Worm (Caenorhabditis elegans) whole organism, early embryonic: ENCODE data around the gene trpp-12.

Experiments
- B0310.2 ChIP-seq: sonication (generic microtip); optimal IDR thresholded peaks from 2 replicates; lab custom pipeline; 2016; ENCODE audit warnings: mild to moderate bottlenecking, missing genetic modification characterization, missing compliant biosample characterization
- F13C5.2 ChIP-seq: sonication (generic microtip); optimal IDR thresholded peaks from 2 replicates; lab custom pipeline; 2017; ENCODE audit warnings: mild to moderate bottlenecking, missing genetic modification characterization, inconsistent platforms, missing compliant biosample characterization
- aly-1 ChIP-seq: sonication (generic microtip); optimal IDR thresholded peaks from 2 replicates; lab custom pipeline; 2016; ENCODE audit warnings: missing genetic modification characterization, missing compliant biosample characterization
- ama-1 ChIP-seq: fragments of 150-350 bp; optimal IDR thresholded peaks from 2 replicates; lab custom pipeline; 2014
- ceh-13 ChIP-seq: fragments of 200-800 bp; sonication (Bioruptor generic); optimal IDR thresholded peaks from 2 replicates; lab custom pipeline; 2018; ENCODE audit warnings: mild to moderate bottlenecking, missing genetic modification characterization, missing compliant biosample characterization
- ceh-36 ChIP-seq: sonication (generic microtip); optimal IDR thresholded peaks from 2 replicates; lab custom pipeline; 2016; ENCODE audit warnings: missing genetic modification characterization, inconsistent platforms, missing compliant biosample characterization
- ets-7 ChIP-seq: sonication (generic microtip); optimal IDR thresholded peaks from 2 replicates; lab custom pipeline; 2016; ENCODE audit warnings: missing genotype, missing genetic modification characterization, missing compliant biosample characterization
- flt-1 ChIP-seq: fragments of 200-800 bp; sonication (Bioruptor generic); IDR thresholded peaks from 2 replicates; pipeline ENCODE4 v1.3.6; 2022; ENCODE audit warnings: missing genetic modification characterization, missing compliant biosample characterization
- hmbx-1 ChIP-seq: sonication (generic microtip); optimal IDR thresholded peaks from 2 replicates; lab custom pipeline; 2016; ENCODE audit warnings: mild to moderate bottlenecking, missing genetic modification characterization, missing compliant biosample characterization
- hmg-4 ChIP-seq: fragments of 200-800 bp; sonication (Bioruptor generic); optimal IDR thresholded peaks from 2 replicates; lab custom pipeline; 2018; ENCODE audit warnings: mild to moderate bottlenecking, missing genetic modification characterization, missing compliant biosample characterization
- hnd-1 ChIP-seq: sonication (generic microtip); optimal IDR thresholded peaks from 2 replicates; lab custom pipeline; 2016; ENCODE audit warnings: missing genetic modification characterization, missing compliant biosample characterization
- pes-1 ChIP-seq: fragments of 200-800 bp; sonication (Bioruptor generic); IDR thresholded peaks from 2 replicates; pipeline ENCODE4 v1.3.6; 2022; ENCODE audit warnings: missing genetic modification reagents, missing genetic modification characterization, missing compliant biosample characterization
- scrt-1 ChIP-seq: fragments of 200-800 bp; sonication (Bioruptor generic); IDR thresholded peaks from 2 replicates; pipeline ENCODE4 v1.3.6; 2022; ENCODE audit warnings: missing genetic modification characterization, missing compliant biosample characterization
- sea-1 ChIP-seq: fragments of 200-800 bp; sonication (Bioruptor generic); conservative IDR thresholded peaks from 2 replicates; pipeline ENCODE4 v1.3.6; 2022; ENCODE audit warnings: missing genetic modification characterization, missing compliant biosample characterization
- tbx-11 ChIP-seq: fragments of 200-800 bp; sonication (Bioruptor generic); IDR thresholded peaks from 2 replicates; pipeline ENCODE4 v1.3.6; 2022; ENCODE audit warnings: missing genetic modification characterization, missing compliant biosample characterization
- tbx-37 ChIP-seq: fragments of 200-800 bp; sonication (Bioruptor generic); conservative IDR thresholded peaks from 2 replicates; pipeline ENCODE4 v1.3.6; 2022; ENCODE audit warnings: missing genetic modification reagents, missing genetic modification characterization, missing compliant biosample characterization
- tra-4 ChIP-seq: sonication (generic microtip); optimal IDR thresholded peaks from 2 replicates; lab custom pipeline; 2017; ENCODE audit warnings: missing genetic modification characterization, missing compliant biosample characterization

Gene trpp-12

DNA sequence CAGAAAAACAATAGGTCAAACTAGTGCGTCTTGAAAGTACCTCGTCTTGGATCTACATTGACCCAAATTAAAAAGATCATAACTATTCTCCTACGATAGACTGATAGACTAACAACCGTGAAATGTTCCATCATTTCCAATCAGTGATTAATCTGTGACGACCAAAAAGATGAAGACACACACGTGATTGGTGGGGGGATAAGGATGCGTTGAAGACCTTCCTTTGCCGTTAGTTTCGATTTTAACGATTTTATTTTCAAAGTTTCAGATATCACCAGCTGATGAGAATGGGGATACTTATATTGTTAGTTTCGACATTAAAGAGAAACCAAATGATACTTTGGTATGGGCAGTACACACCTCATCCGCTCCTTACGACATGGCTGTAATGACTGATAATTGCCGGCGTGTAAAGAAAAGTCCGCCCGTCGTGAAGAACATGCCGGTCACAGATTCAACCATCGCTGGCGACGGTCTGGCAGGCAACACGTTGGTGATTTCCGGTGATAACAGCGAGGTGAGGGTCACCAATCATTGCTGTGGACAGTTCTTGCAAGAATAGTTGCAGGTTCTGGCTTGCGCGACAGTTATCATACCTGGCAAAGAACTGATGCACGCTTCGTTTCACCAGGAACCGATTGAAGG lies 22.4 kb upstream of the trpp-12 start:
- TF ChIP-seq ama-1 (no peak), flt-1 (GFP tag; lab: Robert Waterston, UW) (no peak), aly-1 (no peak), tbx-37 (no peak), scrt-1 (GFP tag; lab: Robert Waterston, UW) (no peak), tbx-11 (no peak)

DNA sequence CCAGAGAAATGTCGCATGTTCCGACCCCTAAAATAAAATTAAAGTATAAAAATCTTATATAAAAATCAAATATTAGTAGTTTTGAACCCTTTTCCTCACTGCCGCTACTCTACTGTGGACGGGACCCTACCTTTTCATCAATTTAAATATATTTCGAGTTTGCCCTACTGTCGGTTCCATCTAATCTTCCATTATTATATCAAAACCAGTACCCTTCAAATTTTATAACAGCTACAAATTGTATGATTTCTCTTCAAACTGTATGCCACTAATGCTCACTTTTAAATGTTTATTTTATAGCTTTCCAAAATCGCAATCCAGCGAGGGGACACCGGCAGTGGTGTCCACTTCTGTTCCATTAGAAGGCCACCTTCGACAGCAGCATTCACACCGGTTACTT lies 14.5 kb upstream of the trpp-12 start, which contains the start of gene C43H6.6:
TSS of gene C43H6.6 (plus strand) at position 301 of the 400 bp plus-strand sequence.
- no peak for TF ChIP-seq ama-1
- no peak for TF ChIP-seq sea-1 (GFP tag; lab: Robert Waterston, UW)
- no peak for TF ChIP-seq pes-1 (GFP tag; lab: Robert Waterston, UW)
- TF ChIP-seq hmbx-1, result no peak
- no peak for TF ChIP-seq tra-4 (tag; lab: Kevin White, UChicago)

DNA sequence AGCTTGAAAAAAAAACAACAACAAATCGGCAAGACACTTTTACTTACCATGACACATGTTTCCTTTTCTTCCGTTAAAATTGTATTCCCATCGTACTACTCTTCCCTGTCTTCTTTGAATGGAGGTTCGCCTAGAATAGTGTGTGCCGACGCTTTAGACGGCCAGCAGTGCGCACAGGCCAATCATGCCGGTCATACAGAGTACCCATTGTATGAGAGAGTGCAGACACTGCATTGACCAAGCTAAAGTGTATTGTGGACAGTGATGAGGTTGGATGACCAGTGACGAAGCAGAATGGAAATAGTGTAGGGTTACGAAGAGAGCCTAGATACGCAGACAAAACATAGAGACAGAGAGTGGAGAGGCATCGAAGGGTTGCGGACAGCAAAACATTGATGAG lies 7.6 kb upstream of the trpp-12 start, which contains the start of gene dhhc-9:
TSS of gene dhhc-9 (minus strand) at position 154 of the 400 bp plus-strand sequence.
- TF ChIP-seq ets-7, result no peak
- no peak for TF ChIP-seq sea-1 (GFP tag; lab: Robert Waterston, UW)
- TF ChIP-seq F13C5.2 (tag; lab: Kevin White, UChicago), result peak; percentile 55
- no peak for TF ChIP-seq B0310.2
- no peak for TF ChIP-seq aly-1
- no peak for TF ChIP-seq ceh-36 (tag; lab: Kevin White, UChicago)
- no peak for TF ChIP-seq flt-1 (GFP tag; lab: Robert Waterston, UW)
- peak; percentile 79 for TF ChIP-seq hmg-4
- no peak for TF ChIP-seq tra-4 (tag; lab: Kevin White, UChicago)
- no peak for TF ChIP-seq tbx-37
- no peak for TF ChIP-seq hnd-1 (tag; lab: Kevin White, UChicago)
- no peak for TF ChIP-seq pes-1 (GFP tag; lab: Robert Waterston, UW)
- TF ChIP-seq ama-1, result no peak
- TF ChIP-seq hmbx-1, result no peak
- TF ChIP-seq ceh-13 (GFP tag; lab: Kevin White, UChicago), result no peak
- TF ChIP-seq tbx-11, result no peak

DNA sequence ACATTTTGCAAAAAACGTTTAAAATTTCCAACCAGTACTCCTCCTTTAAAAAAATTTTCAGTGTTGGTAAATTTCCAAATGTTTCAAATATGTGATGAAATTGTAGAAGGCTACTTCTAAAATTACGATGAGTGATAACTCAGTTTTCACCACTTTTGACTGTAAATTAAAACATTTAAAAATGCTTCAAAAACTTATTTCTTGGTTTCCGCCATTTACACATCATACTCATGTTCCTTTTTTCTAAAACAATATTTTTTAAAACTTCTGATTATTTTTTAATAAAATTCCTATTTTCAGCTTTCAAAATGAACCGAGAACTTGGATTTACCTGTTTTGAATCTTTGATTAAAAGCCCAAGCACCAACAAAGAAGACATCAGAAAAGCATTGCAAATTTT lies 5.8 kb upstream of the trpp-12 start, which contains the start of gene C43H6.4:
TSS of gene C43H6.4 (plus strand) at position 301 of the 400 bp plus-strand sequence.
- no peak for TF ChIP-seq ama-1
- no peak for TF ChIP-seq pes-1 (GFP tag; lab: Robert Waterston, UW)
- no peak for TF ChIP-seq ceh-36 (tag; lab: Kevin White, UChicago)
- TF ChIP-seq tra-4 (tag; lab: Kevin White, UChicago), result no peak
- TF ChIP-seq hmg-4, result no peak
- no peak for TF ChIP-seq F13C5.2 (tag; lab: Kevin White, UChicago)
- TF ChIP-seq sea-1 (GFP tag; lab: Robert Waterston, UW), result no peak
- no peak for TF ChIP-seq tbx-37
- no peak for TF ChIP-seq tbx-11
- no peak for TF ChIP-seq hmbx-1
- no peak for TF ChIP-seq ceh-13 (GFP tag; lab: Kevin White, UChicago)
- TF ChIP-seq hnd-1 (tag; lab: Kevin White, UChicago), result no peak
- TF ChIP-seq scrt-1 (GFP tag; lab: Robert Waterston, UW), result no peak
- TF ChIP-seq aly-1, result no peak
- TF ChIP-seq ets-7, result no peak

DNA sequence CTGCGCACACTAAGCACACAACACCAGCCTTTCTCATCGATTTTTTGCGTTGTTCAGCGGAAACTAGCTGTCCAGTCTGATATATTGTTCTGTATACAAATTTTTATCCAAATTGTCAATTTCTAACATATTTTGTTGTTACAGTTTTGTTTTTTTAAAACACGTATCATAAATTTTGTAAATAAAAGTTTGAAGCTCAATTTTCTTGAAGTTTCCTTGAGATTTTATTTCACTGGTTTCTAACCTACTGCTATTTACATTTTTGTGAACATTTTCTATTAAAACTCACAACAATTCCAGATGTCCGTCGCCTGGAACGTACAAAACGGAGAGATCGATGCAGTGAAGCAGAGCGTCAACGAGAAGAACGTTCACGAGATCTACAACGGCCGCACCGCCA lies 2.3 kb upstream of the trpp-12 start, which contains the start of gene mtpn-1:
TSS of gene mtpn-1 (plus strand) at position 301 of the 400 bp plus-strand sequence.
- no peak for TF ChIP-seq flt-1 (GFP tag; lab: Robert Waterston, UW)
- no peak for TF ChIP-seq tbx-11
- TF ChIP-seq sea-1 (GFP tag; lab: Robert Waterston, UW), result no peak
- TF ChIP-seq ceh-36 (tag; lab: Kevin White, UChicago), result no peak
- no peak for TF ChIP-seq ama-1
- TF ChIP-seq tra-4 (tag; lab: Kevin White, UChicago), result no peak

DNA sequence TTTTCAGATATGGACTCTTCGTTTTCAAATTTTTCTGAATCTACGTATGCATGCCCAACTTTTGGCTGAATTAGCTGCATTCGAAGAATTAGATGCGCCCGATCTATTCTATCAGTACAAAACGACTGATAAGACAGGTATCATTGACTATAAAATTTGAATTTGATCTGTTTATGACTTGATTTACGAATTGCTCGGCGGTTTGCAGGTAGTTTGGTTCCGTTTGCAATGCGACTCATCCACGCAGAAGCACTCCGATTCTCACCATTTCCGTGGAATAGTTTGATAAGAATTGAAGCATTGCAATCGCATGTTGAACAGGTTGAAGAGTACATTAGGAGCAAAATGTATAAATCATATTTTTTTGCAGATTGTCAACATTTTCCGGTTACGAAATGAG lies 1.5 kb downstream of the trpp-12 start:
- TF ChIP-seq aly-1 (no peak), tbx-11 (no peak), B0310.2 (no peak), hmg-4 (no peak), scrt-1 (GFP tag; lab: Robert Waterston, UW) (no peak), ceh-13 (GFP tag; lab: Kevin White, UChicago) (no peak), ets-7 (no peak), pes-1 (GFP tag; lab: Robert Waterston, UW) (no peak), sea-1 (GFP tag; lab: Robert Waterston, UW) (no peak), hnd-1 (tag; lab: Kevin White, UChicago) (no peak), F13C5.2 (tag; lab: Kevin White, UChicago) (no peak), ama-1 (no peak), flt-1 (GFP tag; lab: Robert Waterston, UW) (no peak), ceh-36 (tag; lab: Kevin White, UChicago) (no peak)

DNA sequence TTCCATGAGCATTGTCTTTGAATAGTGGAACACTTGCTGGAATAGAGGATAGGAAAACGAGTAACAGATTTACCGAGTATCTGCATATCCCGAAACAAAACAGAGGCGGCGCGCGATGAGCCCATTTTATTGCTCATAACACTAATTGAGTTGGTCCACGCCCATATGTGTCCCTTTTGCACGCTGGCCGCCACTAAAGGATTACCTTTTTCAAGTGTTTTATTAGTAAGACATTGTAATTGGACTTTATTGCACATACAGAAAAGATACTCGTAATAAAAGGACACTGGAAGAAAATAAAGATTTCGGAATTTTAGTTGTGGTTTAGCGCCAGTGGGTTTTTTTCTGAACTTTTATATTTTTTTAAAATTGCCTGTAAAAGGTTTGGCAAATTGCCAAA lies 3.8 kb downstream of the trpp-12 start, which contains the start of gene hlh-15:
TSS of gene hlh-15 (minus strand) at position 101 of the 400 bp plus-strand sequence.
- no peak for TF ChIP-seq aly-1
- TF ChIP-seq hmg-4, result no peak
- no peak for TF ChIP-seq B0310.2
- TF ChIP-seq tra-4 (tag; lab: Kevin White, UChicago), result no peak
- no peak for TF ChIP-seq flt-1 (GFP tag; lab: Robert Waterston, UW)
- TF ChIP-seq ets-7, result no peak
- TF ChIP-seq pes-1 (GFP tag; lab: Robert Waterston, UW), result no peak
- no peak for TF ChIP-seq hmbx-1
- no peak for TF ChIP-seq sea-1 (GFP tag; lab: Robert Waterston, UW)
- no peak for TF ChIP-seq tbx-11
- TF ChIP-seq ceh-36 (tag; lab: Kevin White, UChicago), result no peak
- TF ChIP-seq tbx-37, result no peak
- no peak for TF ChIP-seq hnd-1 (tag; lab: Kevin White, UChicago)
- TF ChIP-seq ceh-13 (GFP tag; lab: Kevin White, UChicago), result no peak
- TF ChIP-seq scrt-1 (GFP tag; lab: Robert Waterston, UW), result no peak
- TF ChIP-seq F13C5.2 (tag; lab: Kevin White, UChicago), result no peak
- no peak for TF ChIP-seq ama-1

DNA sequence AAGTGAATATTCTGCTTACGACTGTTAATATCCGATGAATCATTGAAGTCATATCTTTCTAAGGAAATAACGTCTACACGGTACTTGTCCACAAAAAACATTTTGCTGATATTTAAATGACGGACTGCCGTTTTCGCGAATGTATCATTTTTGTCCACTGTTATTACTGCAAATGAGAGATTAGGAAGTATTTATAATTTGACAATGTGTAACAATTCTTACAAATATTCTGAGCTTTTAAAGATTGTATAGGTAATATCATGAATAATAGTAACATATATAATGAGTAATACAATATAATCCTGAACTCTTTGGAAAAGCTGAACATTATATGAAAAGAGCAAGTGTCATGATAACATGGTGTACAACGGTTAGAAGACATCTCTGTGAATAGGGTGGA lies 10.3 kb downstream of the trpp-12 start, which contains the start of gene glr-7:
TSS of gene glr-7 (minus strand) at position 101 of the 400 bp plus-strand sequence.
- TF ChIP-seq hmbx-1 (no peak), ets-7 (no peak), flt-1 (GFP tag; lab: Robert Waterston, UW) (no peak), ceh-36 (tag; lab: Kevin White, UChicago) (no peak), hmg-4 (no peak), hnd-1 (tag; lab: Kevin White, UChicago) (no peak), aly-1 (no peak), sea-1 (GFP tag; lab: Robert Waterston, UW) (no peak), ceh-13 (GFP tag; lab: Kevin White, UChicago) (no peak), ama-1 (no peak)
